Fruit fly (Drosophila melanogaster) whole organism, wandering third instar larva: Measurements from ENCODE around the gene CG17819.

Experiments
- CG32264 ChIP-seq: fragments of 200-800 bp; sonication (Bioruptor generic); optimal IDR thresholded peaks from 2 replicates; lab custom pipeline; 2016; ENCODE audit warnings: missing biosample characterization, missing genetic modification characterization
- Dfd ChIP-seq: fragments of >200 bp; optimal IDR thresholded peaks from 2 replicates; lab custom pipeline; 2017; ENCODE audit warnings: missing biosample characterization, missing genetic modification characterization
- Dif ChIP-seq: fragments of 200-275, 200-300 bp; sonication (Bioruptor generic); optimal IDR thresholded peaks from 2 replicates; lab custom pipeline; 2018; ENCODE audit warnings: missing biosample characterization, missing genetic modification characterization; ENCODE audit not compliant: partially characterized antibody
- HLH106 ChIP-seq: fragments of 200-800 bp; optimal IDR thresholded peaks from 3 replicates; lab custom pipeline; 2019; ENCODE audit warnings: missing biosample characterization, mild to moderate bottlenecking, missing genetic modification characterization, moderate library complexity
- Hr78 ChIP-seq: fragments of >200 bp; optimal IDR thresholded peaks from 2 replicates; lab custom pipeline; 2017; ENCODE audit warnings: missing biosample characterization, missing genetic modification characterization
- N ChIP-seq: fragments of >200 bp; optimal IDR thresholded peaks from 2 replicates; lab custom pipeline; 2018; ENCODE audit warnings: missing biosample characterization, missing external identifiers, missing genetic modification characterization
- Vsx2 ChIP-seq: fragments of 200-300, 225-300 bp; sonication (Bioruptor generic); optimal IDR thresholded peaks from 2 replicates; lab custom pipeline; 2018; ENCODE audit warnings: missing biosample characterization, missing genetic modification characterization; ENCODE audit not compliant: partially characterized antibody
- brk ChIP-seq: fragments of 200-800 bp; sonication (Bioruptor generic); optimal IDR thresholded peaks from 2 replicates; lab custom pipeline; 2016; ENCODE audit warnings: missing biosample characterization, mild to moderate bottlenecking, missing genetic modification characterization
- dmrt93B ChIP-seq: fragments of 200-800 bp; sonication (Bioruptor generic); optimal IDR thresholded peaks from 2 replicates; lab custom pipeline; 2018; ENCODE audit warnings: missing biosample characterization, mild to moderate bottlenecking, missing genetic modification characterization
- fru ChIP-seq: fragments of 200-800 bp; sonication (Bioruptor generic); optimal IDR thresholded peaks from 3 replicates; lab custom pipeline; 2016; ENCODE audit warnings: missing biosample characterization, mild to moderate bottlenecking, missing genetic modification characterization
- jim ChIP-seq: fragments of 175-275, 200-325 bp; sonication (Bioruptor generic); optimal IDR thresholded peaks from 2 replicates; lab custom pipeline; 2016; ENCODE audit warnings: missing biosample characterization, mild to moderate bottlenecking, missing genetic modification characterization
- lola ChIP-seq: fragments of >200 bp; optimal IDR thresholded peaks from 2 replicates; lab custom pipeline; 2017; ENCODE audit warnings: missing biosample characterization, missing genetic modification characterization
- pan ChIP-seq: fragments of >200 bp; optimal IDR thresholded peaks from 2 replicates; lab custom pipeline; 2017
- sv ChIP-seq: fragments of 200-800 bp; sonication (Bioruptor generic); optimal IDR thresholded peaks from 3 replicates; lab custom pipeline; 2016; ENCODE audit warnings: missing biosample characterization, missing genetic modification characterization

DNA sequence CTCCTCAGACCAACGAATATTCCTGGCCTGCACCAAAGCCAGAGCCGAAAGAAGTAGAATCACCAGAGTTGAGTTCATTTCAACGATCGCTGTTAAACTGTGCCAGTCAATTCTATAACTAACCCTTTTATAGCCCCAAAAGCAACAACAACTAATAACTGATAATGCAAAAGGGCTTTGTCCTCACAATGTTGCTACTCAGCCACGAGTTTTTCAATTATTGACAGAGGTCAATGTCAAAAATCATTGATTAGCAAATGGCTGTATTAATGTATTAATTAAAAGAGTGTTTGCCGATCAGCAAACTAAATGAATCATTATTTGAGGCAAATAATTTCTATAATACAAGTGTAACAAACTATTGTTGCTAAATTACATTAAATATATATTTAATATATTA is 996 bp downstream of the CG17819 start, which contains the start of gene fit:
- no peak for TF ChIP-seq N (GFP tag; lab: Kevin White, UChicago)
- TF ChIP-seq HLH106, result no peak
- no peak for TF ChIP-seq Dif
- no peak for TF ChIP-seq jim (GFP tag; lab: Kevin White, UChicago)
- no peak for TF ChIP-seq Dfd (GFP tag; lab: Kevin White, UChicago)
- no peak for TF ChIP-seq CG32264 (GFP tag; lab: Kevin White, UChicago)
- no peak for TF ChIP-seq Hr78
- TF ChIP-seq brk (GFP tag; lab: Kevin White, UChicago), result no peak
- no peak for TF ChIP-seq Vsx2 (GFP tag; lab: Kevin White, UChicago)
- TF ChIP-seq lola (GFP tag; lab: Kevin White, UChicago), result no peak
- no peak for TF ChIP-seq dmrt93B (GFP tag; lab: Kevin White, UChicago)
- TF ChIP-seq sv (GFP tag; lab: Kevin White, UChicago), result no peak
- no peak for TF ChIP-seq pan (lab: Kevin White, UChicago)
- TF ChIP-seq fru (GFP tag; lab: Kevin White, UChicago), result no peak
